Fruit fly (Drosophila melanogaster) whole organism, adult: ENCODE measurements around the gene CG10324.

Experiments used
- CG11617 ChIP-seq: fragments of 200-800 bp; sonication (Bioruptor generic); optimal IDR thresholded peaks from 2 replicates; lab custom pipeline; 2017; ENCODE audit warnings: mild to moderate bottlenecking, missing biosample characterization, missing genetic modification reagents, missing genetic modification characterization
- CG12768 ChIP-seq: fragments of 200-800 bp; sonication (Bioruptor generic); optimal IDR thresholded peaks from 2 replicates; lab custom pipeline; 2017; ENCODE audit warnings: missing biosample characterization, missing genetic modification characterization, mild to moderate bottlenecking, moderate library complexity, missing genetic modification reagents
- CG14711 ChIP-seq: fragments of 200-800 bp; sonication (Bioruptor generic); optimal IDR thresholded peaks from 2 replicates; lab custom pipeline; 2018; ENCODE audit warnings: missing biosample characterization, mild to moderate bottlenecking, missing genetic modification characterization, moderate library complexity
- CG1620 ChIP-seq: fragments of 200-800 bp; sonication (Bioruptor generic); optimal IDR thresholded peaks from 2 replicates; lab custom pipeline; 2016; ENCODE audit warnings: missing biosample characterization, missing genetic modification characterization
- CG33017 ChIP-seq: fragments of 200-800 bp; sonication (Bioruptor generic); optimal IDR thresholded peaks from 2 replicates; lab custom pipeline; 2018; ENCODE audit warnings: missing biosample characterization, mild to moderate bottlenecking, missing genetic modification characterization, moderate library complexity
- CG5204 ChIP-seq: fragments of 200-800 bp; sonication (Bioruptor generic); optimal IDR thresholded peaks from 2 replicates; lab custom pipeline; 2016; ENCODE audit warnings: missing biosample characterization, missing genetic modification characterization
- CG7045 ChIP-seq: fragments of 200-800 bp; sonication (Bioruptor generic); optimal IDR thresholded peaks from 2 replicates; lab custom pipeline; 2017; ENCODE audit warnings: missing biosample characterization, mild to moderate bottlenecking, missing genetic modification characterization
- CG7101 ChIP-seq: fragments of 200-800 bp; sonication (Bioruptor generic); optimal IDR thresholded peaks from 2 replicates; lab custom pipeline; 2018; ENCODE audit warnings: missing biosample characterization, mild to moderate bottlenecking, missing genetic modification characterization, moderate library complexity
- Clk ChIP-seq: fragments of 200-800 bp; sonication (Bioruptor generic); optimal IDR thresholded peaks from 2 replicates; lab custom pipeline; 2017; ENCODE audit warnings: missing biosample characterization, missing genetic modification characterization
- Crg-1 ChIP-seq: fragments of 200-800 bp; sonication (Bioruptor generic); optimal IDR thresholded peaks from 2 replicates; lab custom pipeline; 2016; ENCODE audit warnings: missing biosample characterization, missing genetic modification characterization
- Hr96 ChIP-seq: fragments of 200-800 bp; sonication (Bioruptor generic); optimal IDR thresholded peaks from 2 replicates; lab custom pipeline; 2016; ENCODE audit warnings: missing biosample characterization, missing genetic modification characterization
- Mnt ChIP-seq: fragments of 200-800 bp; sonication (Bioruptor generic); optimal IDR thresholded peaks from 2 replicates; lab custom pipeline; 2016; ENCODE audit warnings: missing biosample characterization, mild to moderate bottlenecking, missing genetic modification characterization
- bab1 ChIP-seq: fragments of 200-800 bp; sonication (Bioruptor generic); optimal IDR thresholded peaks from 3 replicates; lab custom pipeline; 2019; ENCODE audit warnings: missing biosample characterization, mild to moderate bottlenecking, missing genetic modification characterization, moderate library complexity
- cic ChIP-seq: fragments of 200-800 bp; sonication (Bioruptor generic); optimal IDR thresholded peaks from 2 replicates; lab custom pipeline; 2017; ENCODE audit warnings: missing biosample characterization, mild to moderate bottlenecking, missing genetic modification characterization, moderate library complexity
- cnc ChIP-seq, 2 experiments: fragments of >200 bp; optimal IDR thresholded peaks; 2 replicates each; lab custom pipeline; 2017
- kay ChIP-seq: fragments of 200-800 bp; sonication (Bioruptor generic); peaks from one replicate; lab custom pipeline; 2016; ENCODE audit warnings: missing biosample characterization, missing genetic modification characterization, borderline replicate concordance
- ovo ChIP-seq: fragments of 200-800 bp; sonication (Bioruptor generic); optimal IDR thresholded peaks from 2 replicates; lab custom pipeline; 2016; ENCODE audit warnings: missing biosample characterization, missing genetic modification characterization
- pad ChIP-seq: fragments of 200-800 bp; sonication (Bioruptor generic); optimal IDR thresholded peaks from 3 replicates; lab custom pipeline; 2017; ENCODE audit warnings: missing biosample characterization, missing genetic modification characterization, mild to moderate bottlenecking, moderate library complexity, missing genetic modification reagents
- tj ChIP-seq: fragments of 200-800 bp; sonication (Bioruptor generic); optimal IDR thresholded peaks from 3 replicates; lab custom pipeline; 2017; ENCODE audit warnings: missing biosample characterization, mild to moderate bottlenecking, missing genetic modification characterization, moderate library complexity
- toe ChIP-seq: fragments of 200-800 bp; sonication (Bioruptor generic); optimal IDR thresholded peaks from 2 replicates; lab custom pipeline; 2016; ENCODE audit warnings: missing biosample characterization, missing genetic modification characterization

Gene CG10324

DNA sequence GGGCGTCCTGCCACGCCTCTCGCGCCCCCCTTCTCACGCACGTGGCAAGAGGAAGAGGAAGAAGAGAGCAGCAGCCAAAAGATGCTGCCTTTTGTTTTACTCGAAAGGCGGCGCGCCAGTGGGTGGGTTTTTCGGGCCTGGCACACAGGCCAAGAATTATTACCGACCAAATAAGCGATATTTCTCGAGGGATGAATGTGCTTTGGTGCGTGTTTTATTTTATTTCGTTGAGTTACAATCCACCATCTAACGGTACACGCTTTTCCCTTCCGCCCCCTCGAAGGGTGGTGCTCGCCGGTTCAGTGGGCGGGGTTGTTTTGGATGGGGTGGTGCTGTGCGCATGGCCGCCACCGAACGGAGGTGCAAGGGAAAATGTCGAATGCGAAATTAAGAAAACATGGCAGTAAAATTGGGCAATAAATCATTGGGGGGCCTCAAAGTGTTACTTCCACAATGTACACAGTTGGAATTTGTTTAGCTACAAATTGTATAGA is 25.5 kb upstream of the CG10324 start:
- TF ChIP-seq CG1620 (GFP tag; lab: Kevin White, UChicago), result no peak
- no peak for TF ChIP-seq cic (GFP tag; lab: Kevin White, UChicago)
- no peak for TF ChIP-seq Crg-1 (GFP tag; lab: Kevin White, UChicago)
- TF ChIP-seq CG11617 (GFP tag; lab: Kevin White, UChicago), result no peak
- TF ChIP-seq CG12768, result no peak
- TF ChIP-seq CG33017 (tag; lab: Kevin White, UChicago), result no peak
- TF ChIP-seq cnc (optimal IDR thresholded peaks at IDR 0.05; lab: Kevin White, UChicago), result no peak
- no peak for TF ChIP-seq tj (GFP tag; lab: Kevin White, UChicago)
- no peak for TF ChIP-seq CG7101 (tag; lab: Kevin White, UChicago)
- no peak for TF ChIP-seq CG5204 (GFP tag; lab: Kevin White, UChicago)
- no peak for TF ChIP-seq CG14711
- no peak for TF ChIP-seq Clk (GFP tag; lab: Kevin White, UChicago)
- TF ChIP-seq CG7045 (GFP tag; lab: Kevin White, UChicago), result no peak
- no peak for TF ChIP-seq pad
- no peak for TF ChIP-seq kay (GFP tag; lab: Kevin White, UChicago)
- TF ChIP-seq toe, result no peak
- TF ChIP-seq ovo (GFP tag; lab: Kevin White, UChicago), result no peak

DNA sequence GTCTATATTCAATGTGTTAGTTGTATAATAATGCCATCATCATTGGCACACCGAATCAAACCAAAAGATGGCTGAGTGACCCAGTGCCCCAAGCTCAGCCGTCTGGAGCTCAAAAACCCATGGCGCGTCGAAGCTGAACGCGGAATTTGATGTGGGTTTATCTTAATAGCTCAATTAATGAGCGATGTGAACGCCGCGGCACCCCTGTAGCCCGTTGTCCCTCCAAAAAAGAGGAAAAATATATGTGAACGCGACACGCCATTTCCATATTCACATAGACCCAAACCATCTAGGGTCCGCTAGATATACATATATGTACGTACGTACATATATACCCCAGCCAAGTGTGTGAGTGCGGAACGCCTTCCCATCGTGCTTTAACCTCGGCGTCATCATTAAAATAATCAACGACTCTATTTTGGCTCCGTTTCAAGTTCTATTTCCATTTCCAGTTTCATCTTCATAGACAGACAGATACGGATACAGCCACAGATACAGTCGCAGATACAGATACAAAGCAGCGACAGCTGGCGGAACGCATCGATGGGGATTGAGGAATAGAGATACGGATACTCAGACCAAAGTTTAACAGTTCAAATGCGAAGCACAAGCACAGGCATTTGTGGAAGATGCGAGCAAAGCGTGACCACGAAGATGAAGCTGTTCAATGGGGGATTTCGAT is 17.5 kb upstream of the CG10324 start:
- TF ChIP-seq CG12768 (no peak), ovo (GFP tag; lab: Kevin White, UChicago) (no peak), bab1 (GFP tag; lab: Kevin White, UChicago) (no peak), tj (GFP tag; lab: Kevin White, UChicago) (no peak), Crg-1 (GFP tag; lab: Kevin White, UChicago) (no peak), CG7101 (tag; lab: Kevin White, UChicago) (no peak), CG1620 (GFP tag; lab: Kevin White, UChicago) (no peak), CG33017 (tag; lab: Kevin White, UChicago) (no peak), CG14711 (no peak), pad (no peak), cic (GFP tag; lab: Kevin White, UChicago) (no peak), Clk (GFP tag; lab: Kevin White, UChicago) (no peak), Mnt (GFP tag; lab: Kevin White, UChicago) (no peak), CG5204 (GFP tag; lab: Kevin White, UChicago) (no peak), toe (no peak), Hr96 (no peak), cnc (optimal IDR thresholded peaks at IDR 0.05; lab: Kevin White, UChicago) (no peak), CG11617 (GFP tag; lab: Kevin White, UChicago) (no peak), kay (GFP tag; lab: Kevin White, UChicago) (no peak), CG7045 (GFP tag; lab: Kevin White, UChicago) (no peak)

DNA sequence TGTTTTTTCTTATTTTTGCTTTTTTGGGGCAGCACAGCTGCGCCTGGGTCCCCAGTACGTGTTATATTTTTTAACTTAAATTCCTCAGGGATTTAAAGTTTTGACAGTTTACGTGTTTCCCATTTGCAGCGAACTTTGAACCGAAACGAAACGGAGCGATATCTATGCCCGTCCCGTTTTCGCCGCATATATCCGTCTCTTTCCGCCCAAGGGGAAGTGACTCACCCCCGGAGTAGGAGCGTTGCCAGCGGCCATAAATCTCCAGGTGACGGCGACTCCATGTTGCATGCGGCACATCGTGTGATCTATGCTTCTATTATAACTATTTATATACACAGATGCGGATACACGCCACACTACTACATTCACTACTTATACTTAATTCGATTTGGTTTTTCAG is 14.9 kb upstream of the CG10324 start:
- TF ChIP-seq CG14711 (no peak), cic (GFP tag; lab: Kevin White, UChicago) (no peak), CG7045 (GFP tag; lab: Kevin White, UChicago) (no peak), CG33017 (tag; lab: Kevin White, UChicago) (no peak), Crg-1 (GFP tag; lab: Kevin White, UChicago) (no peak), CG5204 (GFP tag; lab: Kevin White, UChicago) (no peak), kay (GFP tag; lab: Kevin White, UChicago) (no peak), CG11617 (GFP tag; lab: Kevin White, UChicago) (no peak), CG7101 (tag; lab: Kevin White, UChicago) (no peak)

DNA sequence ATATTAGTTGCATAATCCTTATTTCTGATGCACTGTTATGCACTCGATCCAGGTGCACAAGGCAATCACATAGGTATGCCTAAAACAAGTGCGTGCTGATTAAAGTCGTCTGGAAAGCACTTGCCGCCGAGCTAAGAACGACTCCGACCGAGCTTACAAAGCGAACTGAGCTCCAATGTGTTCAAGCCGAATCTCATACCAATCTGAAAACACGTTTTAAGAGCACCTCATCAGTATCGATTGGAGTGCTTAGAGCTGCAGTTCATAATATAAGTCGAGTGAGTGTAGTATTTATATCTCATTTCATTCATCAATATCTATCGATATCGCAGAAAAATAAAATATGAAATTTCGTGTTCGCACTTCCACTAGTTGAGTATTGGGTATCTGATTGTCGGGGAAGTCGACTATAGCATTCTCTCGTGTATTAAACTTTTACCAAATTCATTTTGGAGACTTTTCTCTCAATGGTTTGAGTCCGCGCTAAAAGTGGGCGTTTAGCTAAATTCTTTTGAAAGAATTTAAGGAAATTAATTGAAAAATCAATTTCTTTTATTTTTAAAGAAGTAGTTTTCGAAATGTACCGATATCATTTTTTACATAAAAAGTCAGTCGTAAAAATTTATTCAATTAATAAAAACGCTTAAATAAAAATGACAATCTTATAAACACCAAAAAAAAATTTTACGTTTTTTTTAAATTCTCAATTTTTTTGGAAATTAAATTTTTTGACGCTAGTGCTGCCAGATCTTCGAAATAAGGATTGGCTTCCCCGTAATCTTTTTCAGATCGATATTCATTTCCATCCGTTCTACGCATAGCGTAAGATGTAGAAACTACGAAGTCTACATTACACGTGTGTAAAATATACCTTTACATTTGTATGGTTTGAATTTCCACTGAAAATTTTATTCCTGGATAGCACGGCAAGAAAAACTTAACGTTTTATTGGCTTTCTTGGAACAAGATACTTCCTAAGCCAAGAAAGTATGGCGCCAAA is 9.0 kb upstream of the CG10324 start, which contains the start of gene modSP:
TSS of gene modSP (minus strand) at position 169 of the 1,000 bp plus-strand sequence.
- TF ChIP-seq cic (GFP tag; lab: Kevin White, UChicago) (no peak), cnc (optimal IDR thresholded peaks at IDR 0.05; lab: Kevin White, UChicago) (no peak), CG5204 (GFP tag; lab: Kevin White, UChicago) (no peak), Mnt (GFP tag; lab: Kevin White, UChicago) (peak; percentile 57)

DNA sequence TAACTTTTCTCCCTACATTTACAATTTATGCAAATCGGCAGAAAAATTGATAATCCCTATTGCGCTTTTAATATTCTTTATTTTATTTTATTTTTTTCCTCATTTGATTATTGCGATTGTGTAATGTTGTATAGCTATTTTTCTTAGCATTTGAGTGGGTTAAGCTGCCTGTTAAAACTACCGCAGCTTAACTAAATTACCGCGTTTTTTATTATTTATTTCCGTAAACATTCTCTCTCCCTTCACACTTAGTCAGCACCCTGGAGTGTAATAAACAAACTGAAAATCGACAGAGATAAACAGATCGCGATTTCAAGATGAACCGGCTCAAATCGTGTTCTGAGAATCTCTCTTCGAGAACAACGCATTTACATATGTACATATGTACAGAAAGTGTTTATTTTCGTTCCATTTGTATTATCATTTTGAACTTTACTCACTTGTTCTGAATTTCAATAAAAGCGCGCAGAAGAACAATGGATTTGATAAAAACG is 8.2 kb upstream of the CG10324 start:
- no peak for TF ChIP-seq CG33017 (tag; lab: Kevin White, UChicago)
- no peak for TF ChIP-seq CG7101 (tag; lab: Kevin White, UChicago)
- TF ChIP-seq Clk (GFP tag; lab: Kevin White, UChicago), result no peak
- TF ChIP-seq tj (GFP tag; lab: Kevin White, UChicago), result peak; percentile 7
- peak; percentile 92 for TF ChIP-seq kay (GFP tag; lab: Kevin White, UChicago)
- TF ChIP-seq cic (GFP tag; lab: Kevin White, UChicago), result peak; percentile 4
- no peak for TF ChIP-seq CG14711
- TF ChIP-seq cnc (optimal IDR thresholded peaks at IDR 0.05; lab: Kevin White, UChicago), result no peak
- peak; percentile 5 for TF ChIP-seq Hr96
- no peak for TF ChIP-seq ovo (GFP tag; lab: Kevin White, UChicago)
- TF ChIP-seq toe, result no peak
- TF ChIP-seq CG12768, result peak; percentile 13
